Fruit fly (Drosophila melanogaster): ENCODE results near the gene CG7326.

Gene CG7326

dm6 chrX:18830396-18830795 lies 33.2 kb downstream of the CG7326 start, which contains the start of gene CG7101:
CG7101 (plus strand) TSS chrX:18830591.
- TF ChIP-seq Eip78C (GFP tag): peak; percentile 26
- TF ChIP-seq Sox15 (GFP tag; optimal IDR thresholded peaks at IDR 0.05): no peak

dm6 chrX:18814944-18815343 lies 48.6 kb downstream of the CG7326 start:
- no peak for TF ChIP-seq Eip75B (GFP tag; optimal IDR thresholded peaks at IDR 0.05)
- TF ChIP-seq CG32006 (GFP tag; optimal IDR thresholded peaks at IDR 0.05): no peak
- TF ChIP-seq salr (GFP tag; optimal IDR thresholded peaks at IDR 0.05): no peak
- no peak for TF ChIP-seq Hr38 (GFP tag; optimal IDR thresholded peaks at IDR 0.05)
- TF ChIP-seq CG15336 (GFP tag; IDR thresholded peaks at IDR 0.05): no peak
- TF ChIP-seq Blimp-1 (GFP tag; optimal IDR thresholded peaks at IDR 0.05): no peak
- TF ChIP-seq fd59A (GFP tag; optimal IDR thresholded peaks at IDR 0.05): no peak
- no peak for TF ChIP-seq CG31627 (GFP tag; optimal IDR thresholded peaks at IDR 0.05)
- TF ChIP-seq Smox (GFP tag; optimal IDR thresholded peaks at IDR 0.05): no peak
- TF ChIP-seq CG10631 (GFP tag; optimal IDR thresholded peaks at IDR 0.05): no peak
- TF ChIP-seq esn (GFP tag; optimal IDR thresholded peaks at IDR 0.05): no peak
- TF ChIP-seq lz (GFP tag; optimal IDR thresholded peaks at IDR 0.05): no peak
- TF ChIP-seq CG9139 (GFP tag; optimal IDR thresholded peaks at IDR 0.05): no peak
- no peak for TF ChIP-seq CG6808 (GFP tag; optimal IDR thresholded peaks at IDR 0.05)
- TF ChIP-seq CG8119 (GFP tag; IDR thresholded peaks at IDR 0.05): no peak
- TF ChIP-seq OdsH (GFP tag; optimal IDR thresholded peaks at IDR 0.05): no peak
- no peak for TF ChIP-seq CG16779 (tag; optimal IDR thresholded peaks at IDR 0.05)

dm6 chrX:18814373-18814772 lies 49.2 kb downstream of the CG7326 start:
- TF ChIP-seq Blimp-1 (GFP tag; optimal IDR thresholded peaks at IDR 0.05): no peak
- no peak for TF ChIP-seq svp (GFP tag)
- no peak for TF ChIP-seq dsx (GFP tag; optimal IDR thresholded peaks at IDR 0.05; ENCODE audit: poor library complexity, severe bottlenecking)
- TF ChIP-seq CG11902 (GFP tag; optimal IDR thresholded peaks at IDR 0.05): no peak
- TF ChIP-seq CG8632 (GFP tag; optimal IDR thresholded peaks at IDR 0.05): no peak
- no peak for TF ChIP-seq CG3032 (tag; optimal IDR thresholded peaks at IDR 0.05)
- TF ChIP-seq fd59A (GFP tag; optimal IDR thresholded peaks at IDR 0.05): no peak
- TF ChIP-seq CG6276 (GFP tag; optimal IDR thresholded peaks at IDR 0.05): no peak
- TF ChIP-seq topi (GFP tag; optimal IDR thresholded peaks at IDR 0.05): no peak

dm6 chrX:18813049-18813448 lies 50.5 kb downstream of the CG7326 start, which contains the start of gene CG42450:
CG42450 (plus strand) TSS chrX:18813297.
- TF ChIP-seq CG8632 (GFP tag; optimal IDR thresholded peaks at IDR 0.05) (no peak), Hr4 (GFP tag; optimal IDR thresholded peaks at IDR 0.05) (no peak), acj6 (GFP tag; optimal IDR thresholded peaks at IDR 0.05) (no peak), lz (GFP tag; optimal IDR thresholded peaks at IDR 0.05) (no peak), CG1621 (tag; optimal IDR thresholded peaks at IDR 0.05) (no peak), CG11762 (GFP tag; optimal IDR thresholded peaks at IDR 0.05; ENCODE audit: insufficient read depth) (no peak), Eip93F (GFP tag; optimal IDR thresholded peaks at IDR 0.05) (no peak), CG6163 (GFP tag; IDR thresholded peaks at IDR 0.05) (no peak), Met (GFP tag; optimal IDR thresholded peaks at IDR 0.05) (no peak), OdsH (GFP tag; optimal IDR thresholded peaks at IDR 0.05) (no peak), net (GFP tag; optimal IDR thresholded peaks at IDR 0.05) (no peak), Lpt (GFP tag; optimal IDR thresholded peaks at IDR 0.05) (no peak), Sox102F (GFP tag; optimal IDR thresholded peaks at IDR 0.05) (no peak), CG32006 (GFP tag; optimal IDR thresholded peaks at IDR 0.05) (no peak), CG3032 (tag; optimal IDR thresholded peaks at IDR 0.05) (no peak), Ets21C (GFP tag; optimal IDR thresholded peaks at IDR 0.05) (no peak), Sox14 (GFP tag; optimal IDR thresholded peaks at IDR 0.05) (no peak), Sox15 (GFP tag; optimal IDR thresholded peaks at IDR 0.05) (no peak)
